Fruit fly (Drosophila melanogaster) whole organism, larva: ENCODE data around the gene Ube3a.
A peak's percentile ranks its signal among the peaks of the same experiment; 100 is the strongest.

Experiments
- noc ChIP-seq: fragments of 200-800 bp; sonication (Bioruptor generic); optimal IDR thresholded peaks from 3 replicates; lab custom pipeline; 2019; ENCODE audit warnings: missing biosample characterization, mild to moderate bottlenecking, missing genetic modification characterization, moderate library complexity

Ube3a gene

DNA sequence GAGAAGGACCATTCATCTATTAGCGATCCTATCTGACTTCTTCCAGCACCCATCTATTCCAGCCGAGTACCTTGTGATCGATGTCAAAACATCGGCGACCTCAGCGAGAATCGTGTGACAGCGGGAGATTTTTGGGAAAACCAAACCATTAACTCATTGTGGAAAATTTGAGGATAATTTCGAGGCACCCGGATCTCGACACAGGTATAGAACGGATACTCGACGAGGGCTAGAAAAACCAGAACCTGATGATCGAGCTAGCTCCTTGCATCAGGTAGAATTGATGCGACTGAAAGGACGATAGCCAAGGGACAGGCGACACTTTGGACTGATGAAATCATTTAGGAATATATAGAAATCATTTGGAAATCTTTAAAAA lies 32.9 kb upstream of the Ube3a start:
- TF ChIP-seq noc (tag; lab: Kevin White, UChicago) = no peak

DNA sequence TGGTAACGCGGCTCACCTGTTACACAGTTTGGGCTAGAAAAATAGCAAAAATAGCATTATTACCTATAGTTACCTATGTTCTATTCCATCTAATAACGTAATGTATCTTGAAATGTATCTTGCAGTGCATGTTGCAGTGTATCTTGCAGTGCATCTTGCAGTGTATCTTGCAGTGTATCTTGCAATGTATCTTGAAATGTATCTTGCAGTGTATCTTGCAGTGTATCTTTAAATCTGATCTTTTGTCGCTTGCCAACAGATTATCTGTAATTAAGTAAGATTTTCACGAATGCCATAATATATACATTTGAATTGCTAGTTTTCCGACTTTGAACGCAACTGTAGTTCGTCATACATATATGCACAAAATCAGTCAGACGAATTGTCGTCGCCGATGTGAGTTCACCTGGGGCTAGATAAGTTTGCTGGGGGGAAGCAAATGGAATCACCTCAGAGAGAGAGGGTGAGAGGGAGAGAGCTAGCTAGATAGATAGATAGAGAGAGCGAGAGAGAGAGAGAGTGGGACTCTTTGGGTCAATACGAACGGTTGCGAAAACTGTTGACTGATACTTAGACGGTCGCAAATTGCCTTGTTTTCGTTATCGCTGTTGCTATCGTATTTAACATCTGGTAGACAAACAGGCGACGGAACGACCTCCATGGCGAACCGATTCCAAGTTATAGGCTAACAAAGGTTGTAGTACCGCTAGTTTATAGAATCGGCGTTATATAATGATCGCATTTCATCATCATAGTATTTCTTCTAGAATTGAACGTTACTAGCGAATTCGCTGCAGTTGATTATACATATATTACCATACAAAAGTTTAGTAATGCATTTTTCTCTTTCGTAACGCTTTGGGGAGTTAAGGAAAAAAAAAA lies 32.3 kb upstream of the Ube3a start:
- no peak for TF ChIP-seq noc (tag; lab: Kevin White, UChicago)

DNA sequence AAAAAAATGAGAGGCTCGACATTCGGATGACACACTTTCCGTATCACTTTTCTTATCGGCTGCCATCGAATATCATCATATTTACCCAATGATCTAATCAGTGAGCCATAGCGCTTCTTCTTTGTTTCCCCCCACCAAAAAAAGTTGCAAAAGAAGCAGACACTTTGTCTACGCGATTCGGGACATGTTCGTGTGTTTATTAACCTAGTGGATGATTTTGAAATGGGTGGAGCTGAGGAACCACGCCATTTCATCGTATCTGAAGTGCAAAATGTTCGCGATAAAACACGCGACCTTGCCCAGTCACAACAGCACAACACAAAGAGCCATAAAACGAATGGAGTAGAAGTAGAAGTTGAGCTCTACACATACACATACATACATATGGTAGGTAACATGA lies 31.6 kb upstream of the Ube3a start:
- no peak for TF ChIP-seq noc (tag; lab: Kevin White, UChicago)

DNA sequence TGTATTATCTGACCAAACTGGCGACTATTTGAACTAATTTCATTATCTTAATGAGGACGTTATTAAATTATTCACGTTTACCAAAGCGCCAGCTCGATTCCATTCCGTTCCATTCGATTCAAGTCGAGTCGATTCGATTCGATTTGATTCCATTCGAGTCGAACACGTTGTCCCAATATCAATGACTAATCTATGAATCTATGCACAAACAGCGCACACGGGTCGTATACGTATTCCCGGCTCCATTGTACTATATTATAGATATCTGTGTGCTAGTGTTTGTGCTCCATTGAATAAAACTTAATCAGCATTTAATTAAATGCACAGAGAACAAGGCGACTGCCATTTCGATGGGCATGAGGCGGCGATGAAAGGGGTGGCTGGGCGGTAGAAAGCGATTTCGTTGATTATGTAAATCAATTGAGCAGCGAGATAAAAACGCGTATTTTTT lies 28.8 kb upstream of the Ube3a start:
- peak; percentile 59 for TF ChIP-seq noc (tag; lab: Kevin White, UChicago)

DNA sequence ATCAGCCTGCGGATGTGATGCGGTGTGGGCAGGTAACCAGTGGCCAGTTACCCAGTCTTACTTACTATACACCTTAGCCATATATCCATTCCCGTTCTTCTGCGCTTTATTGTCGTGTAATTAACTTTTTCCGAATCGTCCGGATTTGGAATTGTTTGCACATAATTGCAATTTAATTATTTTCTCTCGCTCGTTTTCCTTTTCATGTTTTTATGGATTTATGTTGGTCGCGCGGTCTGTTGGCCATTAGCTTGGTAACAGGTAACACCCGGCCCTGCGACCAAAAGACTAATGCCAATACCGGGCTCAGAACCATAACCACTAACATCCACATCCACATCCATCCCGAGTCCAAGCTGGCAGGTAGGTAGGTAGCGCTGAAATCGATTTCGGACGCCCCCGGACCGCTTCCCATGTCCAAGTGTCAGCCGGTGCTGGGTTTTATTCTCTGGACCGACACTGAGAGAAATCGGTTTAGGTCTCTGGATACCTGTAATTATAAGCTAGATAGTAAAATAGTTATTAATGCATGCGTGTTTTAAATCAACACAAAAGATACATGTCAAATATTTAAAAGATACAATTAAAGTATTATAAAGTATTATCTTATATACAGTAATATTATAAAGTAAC lies 26.9 kb upstream of the Ube3a start:
- no peak for TF ChIP-seq noc (tag; lab: Kevin White, UChicago)

DNA sequence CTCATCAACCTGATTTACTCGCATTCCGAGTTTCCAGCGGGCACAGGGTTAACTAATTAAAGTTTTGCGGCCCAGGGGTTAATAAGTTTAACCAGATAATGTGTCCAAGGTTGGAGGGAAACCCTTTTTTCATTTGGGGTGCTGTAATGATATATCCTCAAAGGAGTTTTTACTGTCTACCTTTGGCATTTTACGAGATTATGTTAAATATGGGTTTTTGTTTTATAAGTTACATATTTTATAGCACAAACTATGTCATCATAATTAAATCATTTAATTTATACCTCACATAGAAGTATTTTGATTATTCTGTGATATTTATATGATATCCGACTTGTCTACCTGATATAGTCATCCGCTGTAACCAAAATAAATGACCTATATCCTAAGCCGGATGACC lies 25.7 kb upstream of the Ube3a start, which contains the start of gene Ir68a:
Gene Ir68a (minus strand): TSS at position 101 of the 400 bp plus-strand sequence.
- TF ChIP-seq noc (tag; lab: Kevin White, UChicago) = no peak

DNA sequence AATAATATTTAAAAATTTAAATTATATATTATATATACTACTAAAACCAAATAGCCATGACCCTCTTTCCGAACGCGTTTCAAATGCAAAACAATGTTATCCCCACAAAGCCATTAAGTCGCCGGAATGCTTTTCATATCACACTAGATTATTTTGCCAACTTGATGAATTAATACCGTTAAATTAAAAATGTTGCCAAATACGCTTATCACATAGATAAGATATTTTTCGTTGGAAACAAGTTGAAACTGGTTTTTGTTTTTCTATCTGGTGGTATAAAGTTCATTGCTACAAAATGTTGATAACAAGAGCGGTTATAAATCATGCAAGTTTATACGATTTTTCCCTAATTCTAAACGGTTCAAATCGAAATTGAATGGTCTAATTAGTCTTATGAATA lies 23.2 kb upstream of the Ube3a start:
- peak; percentile 85 for TF ChIP-seq noc (tag; lab: Kevin White, UChicago)

DNA sequence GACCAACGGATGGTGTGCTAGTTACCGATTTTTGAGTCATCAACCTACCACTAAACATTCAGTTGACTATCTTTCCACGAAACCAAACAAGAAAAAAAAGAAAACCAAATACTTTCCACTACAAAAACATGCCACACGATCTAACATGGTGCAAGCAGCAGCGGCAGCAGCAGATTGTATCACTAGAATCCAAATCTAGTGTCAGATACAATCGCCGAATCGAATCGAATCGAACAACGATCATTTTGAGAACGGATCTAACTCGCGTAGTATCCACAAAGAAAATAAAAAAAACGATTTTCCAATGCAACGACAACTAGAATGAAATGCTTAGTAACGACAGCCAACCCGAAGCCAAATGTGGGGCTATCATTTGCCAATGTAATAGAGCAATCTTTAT lies 17.3 kb upstream of the Ube3a start:
- TF ChIP-seq noc (tag; lab: Kevin White, UChicago) = no peak

DNA sequence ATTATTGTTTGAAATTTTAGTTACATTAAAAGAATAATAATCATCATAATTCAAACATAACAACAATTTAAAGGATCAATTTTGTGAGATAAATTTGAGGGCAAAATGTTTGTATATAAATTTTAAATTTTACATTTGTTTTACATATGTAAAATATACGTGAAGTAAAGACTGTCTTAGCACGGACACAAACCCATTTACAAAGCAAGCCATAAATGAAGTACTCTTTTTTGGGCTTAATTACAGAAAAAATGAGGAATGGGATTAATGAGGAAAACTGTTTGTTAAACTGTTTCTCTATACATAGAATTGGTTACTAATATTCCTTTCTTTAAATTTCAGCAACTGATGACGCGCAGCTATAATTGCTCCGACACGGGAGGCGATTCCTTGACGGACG lies 14.3 kb upstream of the Ube3a start:
- TF ChIP-seq noc (tag; lab: Kevin White, UChicago) = no peak

DNA sequence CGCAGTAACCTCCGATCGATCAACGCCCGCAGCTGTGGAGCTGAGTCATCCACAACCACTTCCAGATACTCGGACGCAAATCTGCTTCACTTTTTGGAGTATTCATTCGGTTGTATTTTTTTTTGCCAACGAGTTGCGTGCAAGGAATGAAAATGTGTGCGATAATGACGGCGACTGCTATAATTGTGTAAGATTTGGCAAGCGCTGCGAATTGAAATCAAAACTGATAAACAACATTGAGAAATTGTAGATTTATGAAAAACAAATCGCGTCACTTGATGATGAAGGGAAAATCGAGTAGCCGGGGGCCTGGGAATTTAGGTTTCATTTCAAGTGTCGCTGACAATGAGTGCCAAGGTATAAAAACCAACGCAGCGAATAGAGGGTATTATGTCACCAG lies 8.5 kb upstream of the Ube3a start:
- TF ChIP-seq noc (tag; lab: Kevin White, UChicago) = peak; percentile 36

DNA sequence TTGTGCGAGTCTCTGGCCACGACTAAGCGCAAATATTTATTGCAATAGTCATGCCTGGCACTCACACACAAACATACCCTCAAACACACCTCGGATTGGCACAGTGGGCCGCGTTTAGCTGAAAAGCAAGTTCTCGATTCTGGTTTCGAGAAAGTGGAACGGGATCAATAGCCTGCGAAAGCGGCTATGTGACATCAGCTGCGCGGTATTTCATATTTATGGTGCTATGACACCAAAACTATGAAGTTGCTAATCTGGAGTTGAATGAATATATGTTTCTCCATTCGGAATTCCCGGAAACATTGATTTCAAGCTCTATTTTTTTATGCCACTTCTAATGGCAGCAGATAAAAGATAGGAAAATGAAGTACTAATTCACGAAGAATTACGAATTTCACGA lies 7.5 kb upstream of the Ube3a start:
- TF ChIP-seq noc (tag; lab: Kevin White, UChicago) = peak; percentile 7

DNA sequence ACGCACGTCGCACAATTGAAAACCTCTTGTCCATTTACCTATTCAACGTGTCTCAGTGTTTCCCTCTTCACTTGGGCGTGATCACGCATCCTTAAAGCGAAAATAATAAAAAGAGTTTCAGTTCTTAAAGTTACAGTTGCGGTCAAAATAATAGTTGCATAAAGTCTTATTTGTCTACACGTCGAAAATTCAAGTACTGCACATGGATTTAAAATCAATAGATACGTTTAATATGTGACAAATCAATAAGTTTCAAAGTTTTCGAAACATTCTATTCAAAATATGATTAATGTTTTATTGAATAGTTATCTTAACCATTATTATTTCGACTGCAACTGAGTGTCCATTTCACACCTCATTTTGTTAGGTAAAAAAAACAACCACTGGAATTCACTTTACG lies 5.8 kb upstream of the Ube3a start:
- no peak for TF ChIP-seq noc (tag; lab: Kevin White, UChicago)

DNA sequence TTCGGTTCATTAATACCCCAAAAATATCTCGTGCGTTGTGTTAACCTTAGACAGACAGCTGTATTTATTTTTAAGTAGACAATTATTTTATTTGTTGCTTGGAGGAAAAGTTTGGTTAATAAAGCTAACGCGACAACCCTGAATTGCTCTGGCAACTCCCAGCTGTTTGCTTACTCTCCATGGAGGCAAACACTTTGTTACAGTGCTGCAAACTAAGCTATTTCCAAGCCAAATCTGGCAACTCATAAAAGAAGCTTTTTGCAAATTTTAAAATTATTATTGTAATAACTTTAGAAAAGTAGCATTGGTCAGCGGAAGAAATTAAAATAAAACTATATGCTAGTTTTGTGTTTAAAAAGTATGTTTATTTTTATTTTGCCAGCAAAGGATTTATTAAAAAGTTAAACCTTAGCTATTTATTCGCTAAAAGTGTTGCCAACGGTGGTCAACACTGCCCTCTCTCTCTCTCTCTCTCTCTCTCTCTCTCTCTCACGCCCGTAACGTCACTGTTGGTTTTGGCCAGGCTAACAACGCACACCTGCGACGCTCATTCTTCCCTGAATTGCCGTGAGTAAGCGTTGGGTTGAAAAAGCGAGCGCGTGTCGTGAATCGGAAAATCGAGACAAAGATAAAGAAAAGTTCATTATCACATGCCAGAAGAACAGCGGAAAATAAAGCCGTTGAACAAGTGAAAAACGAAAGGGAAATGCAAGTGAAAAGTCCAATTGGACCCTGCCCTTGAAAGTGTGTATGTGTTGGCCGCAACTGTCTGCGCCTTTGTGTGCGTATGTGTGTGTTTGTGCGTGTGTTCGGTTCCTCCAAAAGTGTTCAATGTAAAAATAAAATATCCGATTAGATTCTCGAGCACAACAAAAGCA lies 5.1 kb upstream of the Ube3a start:
- TF ChIP-seq noc (tag; lab: Kevin White, UChicago) = peak; percentile 81

DNA sequence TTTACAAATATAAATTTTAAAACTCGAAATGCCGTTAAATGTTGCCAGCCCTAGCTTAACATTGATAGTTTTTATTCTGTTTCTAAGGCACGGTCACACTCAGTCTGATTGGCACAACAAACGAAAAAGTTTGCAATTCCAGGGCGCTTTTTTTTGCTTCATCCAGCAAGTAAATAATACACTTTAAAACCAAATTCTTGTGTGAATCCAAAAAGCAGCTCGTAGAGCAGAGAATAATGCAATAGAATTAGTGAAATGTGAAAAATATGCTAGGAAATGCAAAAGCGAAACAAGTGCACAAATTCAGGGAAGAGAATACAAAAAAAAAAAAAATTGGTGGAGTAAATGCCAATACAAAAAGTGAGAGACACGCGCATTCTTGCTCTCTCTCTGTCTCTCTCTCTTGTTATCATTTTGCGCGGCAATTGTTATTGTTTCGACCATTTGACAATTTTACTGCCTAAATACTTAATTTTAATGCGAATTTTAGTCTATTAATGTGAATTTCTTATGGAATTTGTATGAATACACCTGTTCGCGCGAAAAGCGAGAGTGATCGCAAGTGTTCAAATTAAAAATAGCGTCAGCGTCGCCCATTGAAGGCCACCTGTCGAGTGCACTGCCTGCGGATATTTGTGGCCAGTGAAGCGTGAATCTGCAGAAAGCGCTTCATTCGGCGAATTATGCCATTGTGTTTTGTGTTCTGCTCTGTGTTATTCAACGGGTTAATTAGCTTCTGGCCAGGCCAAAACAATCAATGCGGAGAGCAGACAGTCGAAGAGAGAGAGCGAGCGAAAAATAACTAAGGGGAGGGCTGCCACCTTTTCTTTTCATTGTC lies 4.2 kb upstream of the Ube3a start, which contains the start of gene CG42671:
Gene CG42671 (plus strand): TSS at position 100 of the 838 bp plus-strand sequence.
- no peak for TF ChIP-seq noc (tag; lab: Kevin White, UChicago)

DNA sequence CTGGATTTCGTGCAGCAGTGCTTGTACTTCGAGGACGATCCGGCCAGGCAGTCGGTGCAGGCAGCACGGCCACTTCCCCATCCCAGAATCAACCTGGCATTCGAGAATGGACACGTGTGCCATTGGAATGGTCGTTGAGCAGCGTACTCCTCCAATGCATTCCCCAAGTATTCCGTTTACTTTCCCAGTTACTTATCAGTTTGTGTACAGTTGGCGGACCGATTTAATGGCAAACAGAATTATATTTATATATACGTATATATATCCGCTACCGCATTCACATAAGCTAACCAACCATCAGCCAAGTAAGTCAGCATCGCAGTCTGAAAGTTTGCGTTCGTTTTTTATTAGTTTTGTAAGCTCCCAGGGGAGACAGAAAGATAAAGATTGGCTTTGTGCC lies 3.3 kb upstream of the Ube3a start:
- TF ChIP-seq noc (tag; lab: Kevin White, UChicago) = no peak
